Worm (Caenorhabditis elegans): ENCODE measurements around the gene bpl-1.

- TF ChIP-seq ceh-2 (tag; optimal IDR thresholded peaks at IDR 0.05) (no peak), pag-3 (tag; optimal IDR thresholded peaks at IDR 0.05; ENCODE audit: borderline replicate concordance) (no peak), rnt-1 (tag; optimal IDR thresholded peaks at IDR 0.05) (no peak), ama-1 (optimal IDR thresholded peaks at IDR 0.05) (no peak), ceh-6 (GFP tag; optimal IDR thresholded peaks at IDR 0.05) (no peak), F13H6.1 (tag; optimal IDR thresholded peaks at IDR 0.05) (no peak), ref-2 (tag; optimal IDR thresholded peaks at IDR 0.05) (no peak)
These were observed 35.2 kb downstream of the bpl-1 start, which contains the start of gene glb-10 for ce11 chrII:6309198-6309597.
